Worm (Caenorhabditis elegans) whole organism, mixed stage, embryonic: Measurements from ENCODE around the gene abu-8.

Experiments used
- bed-3 ChIP-seq: fragments of 200-800 bp; sonication (Bioruptor generic); optimal IDR thresholded peaks from 3 replicates; lab custom pipeline; 2018; ENCODE audit warnings: mild to moderate bottlenecking, missing genetic modification characterization, moderate library complexity, missing compliant biosample characterization
- blmp-1 ChIP-seq: fragments of 150-350 bp; optimal IDR thresholded peaks from 2 replicates; lab custom pipeline; 2014; ENCODE audit warnings: missing biosample characterization, missing genetic modification characterization
- ceh-43 ChIP-seq: fragments of 200-800 bp; sonication (Bioruptor generic); optimal IDR thresholded peaks from 2 replicates; lab custom pipeline; 2018; ENCODE audit warnings: mild to moderate bottlenecking, missing genetic modification characterization, moderate library complexity, missing compliant biosample characterization
- ceh-83 ChIP-seq: fragments of 200-800 bp; sonication (Bioruptor generic); optimal IDR thresholded peaks from 2 replicates; lab custom pipeline; 2018; ENCODE audit warnings: mild to moderate bottlenecking, missing genetic modification characterization, missing compliant biosample characterization
- ces-1 ChIP-seq: fragments of 150-350 bp; optimal IDR thresholded peaks from 2 replicates; lab custom pipeline; 2014; ENCODE audit warnings: missing biosample characterization, missing genetic modification reagents, missing genetic modification characterization
- drap-1 ChIP-seq: fragments of 200-800 bp; sonication (Bioruptor generic); optimal IDR thresholded peaks from 3 replicates; lab custom pipeline; 2018; ENCODE audit warnings: mild to moderate bottlenecking, missing genetic modification characterization, missing compliant biosample characterization
- elt-1 ChIP-seq: sonication (generic microtip); optimal IDR thresholded peaks from 2 replicates; lab custom pipeline; 2017; ENCODE audit warnings: missing genetic modification characterization, mild to moderate bottlenecking, missing compliant biosample characterization, antibody characterized with exemption, moderate library complexity, borderline replicate concordance; ENCODE audit not compliant: insufficient read depth
- elt-3 ChIP-seq: fragments of 150-350 bp; optimal IDR thresholded peaks from 2 replicates; lab custom pipeline; 2014; ENCODE audit warnings: missing biosample characterization, missing genetic modification characterization
- flh-1 ChIP-seq: fragments of 200-800 bp; sonication (Bioruptor generic); optimal IDR thresholded peaks from 2 replicates; lab custom pipeline; 2018; ENCODE audit warnings: mild to moderate bottlenecking, missing genetic modification characterization, moderate library complexity, missing compliant biosample characterization
- ham-2 ChIP-seq: fragments of 200-800 bp; sonication (Bioruptor generic); optimal IDR thresholded peaks from 2 replicates; lab custom pipeline; 2018; ENCODE audit warnings: mild to moderate bottlenecking, missing genetic modification characterization, missing compliant biosample characterization
- hlh-1 ChIP-seq: fragments of 150-350 bp; optimal IDR thresholded peaks from 2 replicates; lab custom pipeline; 2014; ENCODE audit warnings: missing biosample characterization, missing genetic modification reagents, missing genetic modification characterization
- lin-13 ChIP-seq: fragments of 150-350 bp; optimal IDR thresholded peaks from 2 replicates; lab custom pipeline; 2014; ENCODE audit warnings: missing biosample characterization, missing genetic modification characterization
- lsy-2 ChIP-seq: fragments of 150-350 bp; optimal IDR thresholded peaks from 2 replicates; lab custom pipeline; 2014; ENCODE audit warnings: missing biosample characterization, missing genetic modification characterization
- mab-5 ChIP-seq: fragments of 150-350 bp; optimal IDR thresholded peaks from 2 replicates; lab custom pipeline; 2014; ENCODE audit warnings: missing biosample characterization, missing genetic modification characterization
- mep-1 ChIP-seq: fragments of 150-350 bp; optimal IDR thresholded peaks from 2 replicates; lab custom pipeline; 2017; ENCODE audit warnings: missing biosample characterization, missing genetic modification reagents, missing genetic modification characterization, inconsistent platforms
- mls-2 ChIP-seq: sonication (generic microtip); optimal IDR thresholded peaks from 2 replicates; lab custom pipeline; 2016; ENCODE audit warnings: mild to moderate bottlenecking, missing genetic modification characterization, moderate library complexity, missing compliant biosample characterization
- nhr-12 ChIP-seq: fragments of 150-350 bp; optimal IDR thresholded peaks from 2 replicates; lab custom pipeline; 2014; ENCODE audit warnings: missing biosample characterization, missing genetic modification characterization
- nhr-2 ChIP-seq: fragments of 150-350 bp; optimal IDR thresholded peaks from 2 replicates; lab custom pipeline; 2014; ENCODE audit warnings: missing biosample characterization, missing genetic modification characterization
- nhr-237 ChIP-seq: fragments of 150-350 bp; optimal IDR thresholded peaks from 2 replicates; lab custom pipeline; 2014; ENCODE audit warnings: missing biosample characterization, missing genetic modification characterization
- nhr-28 ChIP-seq: fragments of 150-350 bp; optimal IDR thresholded peaks from 2 replicates; lab custom pipeline; 2014; ENCODE audit warnings: missing biosample characterization, missing genetic modification characterization
- pha-4 ChIP-seq: fragments of 150-350 bp; optimal IDR thresholded peaks from 2 replicates; lab custom pipeline; 2018; ENCODE audit warnings: missing biosample characterization, missing genetic modification reagents, missing genetic modification characterization
- sem-2 ChIP-seq: fragments of 200-800 bp; sonication (Bioruptor generic); optimal IDR thresholded peaks from 2 replicates; lab custom pipeline; 2018; ENCODE audit warnings: mild to moderate bottlenecking, missing genetic modification characterization, missing compliant biosample characterization
- snpc-4 ChIP-seq: fragments of 150-350 bp; optimal IDR thresholded peaks from 2 replicates; lab custom pipeline; 2014; ENCODE audit warnings: missing biosample characterization, missing genetic modification characterization
- sptf-1 ChIP-seq: sonication (generic microtip); optimal IDR thresholded peaks from 2 replicates; lab custom pipeline; 2017; ENCODE audit warnings: mild to moderate bottlenecking, missing genetic modification characterization, moderate library complexity, missing compliant biosample characterization
- tbx-8 ChIP-seq: fragments of 200-800 bp; sonication (Bioruptor generic); optimal IDR thresholded peaks from 2 replicates; lab custom pipeline; 2018; ENCODE audit warnings: mild to moderate bottlenecking, missing genetic modification characterization, moderate library complexity, missing compliant biosample characterization
- unc-39 ChIP-seq: fragments of 150-350 bp; optimal IDR thresholded peaks from 2 replicates; lab custom pipeline; 2014; ENCODE audit warnings: missing biosample characterization, missing genetic modification characterization
- unc-62 ChIP-seq: fragments of 150-350 bp; optimal IDR thresholded peaks from 2 replicates; lab custom pipeline; 2014; ENCODE audit warnings: missing biosample characterization, missing genetic modification reagents, missing genetic modification characterization
- zip-8 ChIP-seq: fragments of 150-350 bp; optimal IDR thresholded peaks from 2 replicates; lab custom pipeline; 2014; ENCODE audit warnings: missing biosample characterization, missing genetic modification characterization
- ztf-11 ChIP-seq: fragments of 150-350 bp; optimal IDR thresholded peaks from 2 replicates; lab custom pipeline; 2014; ENCODE audit warnings: missing biosample characterization, missing genetic modification characterization

The abu-8 gene

DNA sequence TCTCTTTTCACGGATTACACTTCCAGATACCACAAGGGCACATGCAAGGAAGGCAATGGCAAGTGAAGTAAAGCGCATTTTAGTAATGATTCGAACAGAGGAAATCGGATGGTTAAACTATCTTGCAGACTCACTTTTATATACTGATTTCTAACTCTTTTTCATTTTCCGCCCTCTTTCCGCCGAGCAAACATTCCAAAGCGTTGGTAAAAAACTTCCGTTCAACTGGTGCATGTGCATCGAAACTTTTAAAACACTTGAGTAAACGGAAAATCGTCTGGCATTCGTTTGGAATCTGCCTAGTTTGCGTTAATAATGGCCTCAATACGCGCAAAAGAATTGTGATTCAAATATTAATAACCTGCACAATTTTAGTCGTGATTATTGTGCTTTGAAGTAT is 29.7 kb downstream of the abu-8 start, which contains the start of gene abu-7:
Gene abu-7, minus strand, starts transcription at position 101 of the 400 bp plus-strand sequence.
- TF ChIP-seq sptf-1, result no peak
- TF ChIP-seq blmp-1, result no peak
- TF ChIP-seq ces-1 (GFP tag; lab: Kevin White, UChicago), result no peak
- TF ChIP-seq unc-39, result no peak
- no peak for TF ChIP-seq mep-1 (tag; lab: Kevin White, UChicago)
- TF ChIP-seq nhr-237 (tag; lab: Kevin White, UChicago), result no peak
- no peak for TF ChIP-seq unc-62 (GFP tag; lab: Kevin White, UChicago)
- no peak for TF ChIP-seq lsy-2 (tag; lab: Kevin White, UChicago)
- TF ChIP-seq nhr-12 (tag; lab: Kevin White, UChicago), result no peak
- no peak for TF ChIP-seq nhr-28 (tag; lab: Kevin White, UChicago)
- TF ChIP-seq bed-3 (GFP tag; lab: Kevin White, UChicago), result no peak
- no peak for TF ChIP-seq hlh-1
- TF ChIP-seq ceh-83 (GFP tag; lab: Kevin White, UChicago), result no peak
- TF ChIP-seq zip-8 (tag; lab: Kevin White, UChicago), result no peak
- TF ChIP-seq sem-2 (GFP tag; lab: Kevin White, UChicago), result no peak

DNA sequence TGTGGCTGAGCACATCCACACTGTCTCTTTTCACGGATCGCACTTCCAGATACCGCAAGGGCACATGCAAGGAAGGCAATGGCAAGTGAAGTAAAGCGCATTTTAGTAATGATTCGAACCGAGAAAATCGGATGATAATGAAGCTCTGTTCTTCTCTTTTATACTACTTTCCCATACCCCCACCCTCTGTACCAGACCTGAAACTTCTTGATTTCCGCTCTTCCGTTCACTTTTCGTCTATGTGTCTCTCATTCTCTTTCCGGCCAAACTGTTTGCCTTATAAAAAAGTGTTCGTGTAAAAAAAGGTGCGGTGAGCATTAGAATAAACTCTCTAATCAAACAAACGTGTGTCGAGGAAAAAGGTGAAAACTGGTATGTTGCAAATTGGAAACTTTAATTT is 32.6 kb downstream of the abu-8 start, which contains the start of gene abu-6:
Gene abu-6, minus strand, starts transcription at position 101 of the 400 bp plus-strand sequence.
- TF ChIP-seq lin-13 (tag; lab: Kevin White, UChicago) (no peak), nhr-237 (tag; lab: Kevin White, UChicago) (no peak), mab-5 (tag; lab: Kevin White, UChicago) (no peak), ceh-43 (GFP tag; lab: Kevin White, UChicago) (no peak), pha-4 (no peak), bed-3 (GFP tag; lab: Kevin White, UChicago) (no peak), sptf-1 (no peak), elt-1 (tag; lab: Kevin White, UChicago) (no peak), unc-62 (GFP tag; lab: Kevin White, UChicago) (no peak), mep-1 (tag; lab: Kevin White, UChicago) (no peak), lsy-2 (tag; lab: Kevin White, UChicago) (no peak), ztf-11 (tag; lab: Kevin White, UChicago) (no peak)

DNA sequence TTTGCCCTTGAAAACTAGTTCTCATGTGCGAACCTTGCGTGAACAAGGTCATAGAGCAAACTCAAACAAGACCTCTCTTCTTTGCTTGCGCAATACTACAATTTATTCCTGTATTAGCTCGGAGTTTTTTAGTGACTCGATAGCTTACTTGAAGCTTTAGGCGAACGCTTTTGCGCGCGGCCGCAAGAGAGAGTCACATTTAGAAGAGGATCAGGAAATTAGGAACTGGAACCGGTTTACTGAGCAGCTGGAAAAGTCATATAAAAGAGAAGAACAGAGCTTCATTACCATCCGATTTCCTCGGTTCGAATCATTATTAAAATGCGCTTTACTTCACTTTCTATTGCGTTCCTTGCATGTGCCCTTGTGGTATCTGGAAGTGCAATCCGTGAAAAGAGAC is 36.1 kb downstream of the abu-8 start, which contains the start of gene abu-15:
Gene abu-15, plus strand, starts transcription at position 301 of the 400 bp plus-strand sequence.
- no peak for TF ChIP-seq lsy-2 (tag; lab: Kevin White, UChicago)
- TF ChIP-seq ces-1 (GFP tag; lab: Kevin White, UChicago), result no peak
- no peak for TF ChIP-seq mep-1 (tag; lab: Kevin White, UChicago)
- TF ChIP-seq ceh-43 (GFP tag; lab: Kevin White, UChicago), result no peak
- no peak for TF ChIP-seq tbx-8 (GFP tag; lab: Kevin White, UChicago)
- no peak for TF ChIP-seq hlh-1
- no peak for TF ChIP-seq mls-2
- no peak for TF ChIP-seq snpc-4 (tag; lab: Kevin White, UChicago)
- TF ChIP-seq nhr-237 (tag; lab: Kevin White, UChicago), result no peak
- no peak for TF ChIP-seq elt-3

DNA sequence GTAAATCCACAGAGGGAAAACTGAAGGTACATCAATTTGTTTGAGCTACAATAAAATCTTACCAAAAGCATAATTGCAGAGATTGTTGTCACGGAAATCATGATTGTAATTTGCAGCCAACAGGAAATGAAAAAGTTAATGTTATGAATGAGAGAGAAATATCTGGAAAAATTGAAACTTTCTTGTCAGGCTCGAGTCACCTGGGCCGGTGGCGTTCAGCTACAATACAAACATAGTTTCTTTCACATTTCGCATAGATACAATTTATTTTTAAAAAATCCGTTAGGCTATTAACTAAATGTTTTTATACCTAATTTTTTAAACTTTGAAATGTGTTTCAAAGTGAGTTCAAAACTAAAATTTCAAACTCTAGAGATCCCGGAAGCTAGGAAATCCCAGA is 36.7 kb downstream of the abu-8 start, which contains the start of gene srx-39:
Gene srx-39, minus strand, starts transcription at position 101 of the 400 bp plus-strand sequence.
- no peak for TF ChIP-seq lsy-2 (tag; lab: Kevin White, UChicago)
- no peak for TF ChIP-seq elt-3
- no peak for TF ChIP-seq unc-39
- TF ChIP-seq unc-62 (GFP tag; lab: Kevin White, UChicago), result no peak
- no peak for TF ChIP-seq hlh-1
- no peak for TF ChIP-seq mab-5 (tag; lab: Kevin White, UChicago)
- TF ChIP-seq ceh-43 (GFP tag; lab: Kevin White, UChicago), result no peak
- TF ChIP-seq flh-1 (GFP tag; lab: Kevin White, UChicago), result no peak
- TF ChIP-seq nhr-2 (tag; lab: Kevin White, UChicago), result no peak
- no peak for TF ChIP-seq sptf-1
- no peak for TF ChIP-seq nhr-12 (tag; lab: Kevin White, UChicago)
- no peak for TF ChIP-seq ztf-11 (tag; lab: Kevin White, UChicago)
- no peak for TF ChIP-seq pha-4
- TF ChIP-seq, all 35 proteins: peak for 0

DNA sequence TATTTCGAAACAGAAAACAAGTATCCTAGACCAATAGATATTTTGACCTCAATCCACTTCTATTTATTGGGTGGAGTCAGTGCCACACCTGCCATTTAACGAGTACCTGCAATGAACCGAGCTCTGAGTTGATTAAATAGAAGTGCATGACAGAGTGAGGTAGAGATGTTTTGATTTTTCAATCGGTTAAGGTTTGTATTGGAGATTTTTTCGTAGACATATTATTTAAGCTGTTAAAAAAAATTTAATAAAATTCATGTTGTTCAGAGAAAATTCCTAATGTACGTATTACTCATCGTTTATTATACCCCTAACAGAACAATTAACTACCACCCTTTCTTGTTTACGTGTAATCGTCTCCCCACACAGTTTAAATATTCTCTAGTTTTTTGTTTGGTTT is 38.9 kb downstream of the abu-8 start, which contains the start of gene srx-38:
Gene srx-38, minus strand, starts transcription at position 101 of the 400 bp plus-strand sequence.
- TF ChIP-seq blmp-1 (no peak), flh-1 (GFP tag; lab: Kevin White, UChicago) (no peak), drap-1 (no peak)

DNA sequence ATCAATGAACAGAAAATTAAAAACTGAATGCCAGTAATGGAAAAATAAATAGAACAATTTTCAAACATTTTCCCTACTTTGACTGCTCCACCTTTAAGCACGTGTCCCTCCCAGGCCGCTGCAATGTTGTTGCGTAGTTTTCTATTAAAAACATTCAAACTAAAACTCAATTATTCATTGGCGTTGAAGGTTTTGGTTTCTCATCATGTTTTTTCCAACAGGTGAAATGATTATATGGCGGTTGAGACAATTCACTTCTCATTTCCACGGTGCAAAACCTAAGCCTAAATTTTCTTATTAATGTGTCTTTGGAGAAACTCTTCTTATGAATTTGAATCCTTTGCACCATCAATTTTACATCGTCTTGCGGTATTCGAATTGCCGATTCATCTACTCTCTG is 43.5 kb downstream of the abu-8 start, which contains the start of gene srh-130:
Gene srh-130, plus strand, starts transcription at position 301 of the 400 bp plus-strand sequence.
- TF ChIP-seq ceh-43 (GFP tag; lab: Kevin White, UChicago) (no peak), ham-2 (GFP tag; lab: Kevin White, UChicago) (no peak), tbx-8 (GFP tag; lab: Kevin White, UChicago) (no peak), mls-2 (no peak), bed-3 (GFP tag; lab: Kevin White, UChicago) (no peak), zip-8 (tag; lab: Kevin White, UChicago) (no peak), ztf-11 (tag; lab: Kevin White, UChicago) (no peak)
